Worm (Caenorhabditis elegans) whole organism, L4 larva: Measurements from ENCODE around the gene Y69H2.17.
A peak's percentile ranks its signal among the peaks of the same experiment; 100 is the strongest.

Source experiments
- D1046.2 ChIP-seq: fragments of 200-800 bp; sonication (Bioruptor generic); IDR thresholded peaks from 2 replicates; pipeline ENCODE4 v1.3.6; 2022; ENCODE audit warnings: missing genetic modification characterization, missing compliant biosample characterization
- F26F4.8 ChIP-seq: fragments of 200-800 bp; sonication (Bioruptor generic); conservative IDR thresholded peaks from 2 replicates; pipeline ENCODE4 v1.3.6; 2022; ENCODE audit warnings: missing genetic modification characterization, missing compliant biosample characterization
- F37D6.2 ChIP-seq: sonication (generic microtip); optimal IDR thresholded peaks from 2 replicates; lab custom pipeline; 2016; ENCODE audit warnings: mild to moderate bottlenecking, missing genetic modification characterization, missing compliant biosample characterization
- F49E8.2 ChIP-seq: sonication (generic microtip); optimal IDR thresholded peaks from 2 replicates; lab custom pipeline; 2016; ENCODE audit warnings: missing compliant biosample characterization, mild to moderate bottlenecking, missing genetic modification characterization, borderline replicate concordance
- R02D3.7 ChIP-seq: fragments of 150-350 bp; sonication (generic microtip); optimal IDR thresholded peaks from 3 replicates; lab custom pipeline; 2014; ENCODE audit warnings: missing biosample characterization, missing genetic modification characterization
- T20F7.1 ChIP-seq: fragments of 200-800 bp; sonication (Bioruptor generic); optimal IDR thresholded peaks from 2 replicates; lab custom pipeline; 2018; ENCODE audit warnings: mild to moderate bottlenecking, missing genetic modification characterization, missing compliant biosample characterization
- Y5F2A.4 ChIP-seq: fragments of 200-800 bp; sonication (Bioruptor generic); optimal IDR thresholded peaks from 2 replicates; lab custom pipeline; 2018; ENCODE audit warnings: mild to moderate bottlenecking, missing genetic modification characterization, missing compliant biosample characterization
- aha-1 ChIP-seq: fragments of 150-350 bp; peaks from one replicate; lab custom pipeline; 2014; ENCODE audit warnings: missing biosample characterization, missing genetic modification characterization
- ama-1 ChIP-seq: fragments of 150-350 bp; optimal IDR thresholded peaks from 2 replicates; lab custom pipeline; 2014; ENCODE audit warnings: inconsistent platforms, mixed read lengths
- arid-1 ChIP-seq: fragments of 200-800 bp; sonication (Bioruptor generic); conservative IDR thresholded peaks from 2 replicates; pipeline ENCODE4 v1.3.6; 2022; ENCODE audit warnings: missing genetic modification reagents, missing genetic modification characterization, missing compliant biosample characterization
- attf-4 ChIP-seq: sonication (generic microtip); optimal IDR thresholded peaks from 3 replicates; lab custom pipeline; 2017; ENCODE audit warnings: missing biosample characterization, missing genetic modification characterization
- cey-2 ChIP-seq: sonication (generic microtip); optimal IDR thresholded peaks from 3 replicates; lab custom pipeline; 2017; ENCODE audit warnings: missing genetic modification characterization, mild to moderate bottlenecking, missing compliant biosample characterization, antibody characterized with exemption, borderline replicate concordance; ENCODE audit not compliant: insufficient read depth
- daf-16 ChIP-seq, 3 experiments: sonication (generic microtip); optimal IDR thresholded peaks; 2 replicates each; lab custom pipeline; 2016 to 2017; ENCODE audit warnings: missing genetic modification characterization in 3 of 3, missing genetic modification reagents in 3 of 3, mild to moderate bottlenecking in 2 of 3, missing compliant biosample characterization in 2 of 3, missing biosample characterization in 1 of 3, moderate library complexity in 1 of 3
- daf-19 ChIP-seq: fragments of 200-800 bp; sonication (Bioruptor generic); conservative IDR thresholded peaks from 2 replicates; pipeline ENCODE4 v1.3.6; 2022; ENCODE audit warnings: missing genetic modification characterization, missing compliant biosample characterization
- dmd-9 ChIP-seq: fragments of 200-800 bp; sonication (Bioruptor generic); IDR thresholded peaks from 2 replicates; pipeline ENCODE4 v1.3.6; 2022; ENCODE audit warnings: missing genetic modification reagents, missing genetic modification characterization, missing compliant biosample characterization
- dpl-1 ChIP-seq: fragments of 150-350 bp; optimal IDR thresholded peaks from 2 replicates; lab custom pipeline; 2014; ENCODE audit warnings: missing biosample characterization, missing genetic modification reagents, missing genetic modification characterization
- dve-1 ChIP-seq: sonication (generic microtip); optimal IDR thresholded peaks from 2 replicates; lab custom pipeline; 2017; ENCODE audit warnings: antibody characterized with exemption, mild to moderate bottlenecking, missing genetic modification characterization, missing compliant biosample characterization; ENCODE audit not compliant: insufficient read depth
- egl-27 ChIP-seq: sonication (generic microtip); optimal IDR thresholded peaks from 3 replicates; lab custom pipeline; 2017; ENCODE audit warnings: missing biosample characterization, missing genetic modification reagents, missing genetic modification characterization
- egl-43 ChIP-seq: fragments of 200-800 bp; sonication (Bioruptor generic); IDR thresholded peaks from 2 replicates; pipeline ENCODE4 v1.3.6; 2022; ENCODE audit warnings: missing genetic modification reagents, missing genetic modification characterization, missing compliant biosample characterization
- fkh-10 ChIP-seq: fragments of 150-350 bp; optimal IDR thresholded peaks from 2 replicates; lab custom pipeline; 2014; ENCODE audit warnings: missing biosample characterization, missing genetic modification reagents, missing genetic modification characterization
- hlh-11 ChIP-seq: fragments of 200-800 bp; sonication (Bioruptor generic); optimal IDR thresholded peaks from 2 replicates; lab custom pipeline; 2018; ENCODE audit warnings: mild to moderate bottlenecking, missing genetic modification characterization, missing compliant biosample characterization
- hlh-30 ChIP-seq: sonication (generic microtip); optimal IDR thresholded peaks from 2 replicates; lab custom pipeline; 2017; ENCODE audit warnings: antibody characterized with exemption, mild to moderate bottlenecking, missing genetic modification characterization, missing compliant biosample characterization; ENCODE audit not compliant: insufficient read depth
- hmg-1.1 ChIP-seq: fragments of 200-800 bp; sonication (Bioruptor generic); IDR thresholded peaks from 2 replicates; pipeline ENCODE4 v1.3.6; 2022; ENCODE audit warnings: missing genetic modification reagents, missing genetic modification characterization, missing compliant biosample characterization
- jun-1 ChIP-seq: fragments of 150-350 bp; optimal IDR thresholded peaks from 2 replicates; lab custom pipeline; 2014; ENCODE audit warnings: missing biosample characterization, missing genetic modification reagents, missing genetic modification characterization
- lin-13 ChIP-seq: fragments of 150-350 bp; optimal IDR thresholded peaks from 2 replicates; lab custom pipeline; 2014; ENCODE audit warnings: missing biosample characterization, missing genetic modification reagents, missing genetic modification characterization
- lin-15B ChIP-seq: fragments of 150-350 bp; sonication (generic microtip); optimal IDR thresholded peaks from 3 replicates; lab custom pipeline; 2014; ENCODE audit warnings: missing biosample characterization, missing genetic modification characterization
- lir-3 ChIP-seq: sonication (generic microtip); optimal IDR thresholded peaks from 2 replicates; lab custom pipeline; 2016; ENCODE audit warnings: mild to moderate bottlenecking, missing genetic modification characterization, missing compliant biosample characterization
- madf-9 ChIP-seq: fragments of 200-800 bp; sonication (Bioruptor generic); conservative IDR thresholded peaks from 2 replicates; pipeline ENCODE4 v1.3.6; 2022; ENCODE audit warnings: missing genetic modification reagents, missing genetic modification characterization, missing compliant biosample characterization
- nhr-10 ChIP-seq: fragments of 150-350 bp; optimal IDR thresholded peaks from 2 replicates; lab custom pipeline; 2014; ENCODE audit warnings: missing biosample characterization, missing genetic modification characterization
- nhr-111 ChIP-seq: fragments of 200-800 bp; sonication (Bioruptor generic); optimal IDR thresholded peaks from 2 replicates; lab custom pipeline; 2018; ENCODE audit warnings: mild to moderate bottlenecking, missing genetic modification characterization, missing compliant biosample characterization
- nhr-42 ChIP-seq: fragments of 200-800 bp; sonication (Bioruptor generic); IDR thresholded peaks from 2 replicates; pipeline ENCODE4 v1.3.6; 2022; ENCODE audit warnings: missing genetic modification characterization, missing compliant biosample characterization
- nhr-48 ChIP-seq: sonication (generic microtip); optimal IDR thresholded peaks from 2 replicates; lab custom pipeline; 2016; ENCODE audit warnings: mild to moderate bottlenecking, missing genetic modification characterization, missing compliant biosample characterization
- nhr-6 ChIP-seq: fragments of 150-350 bp; optimal IDR thresholded peaks from 2 replicates; lab custom pipeline; 2014; ENCODE audit warnings: missing biosample characterization, missing genetic modification characterization
- nhr-77 ChIP-seq: fragments of 150-350 bp; optimal IDR thresholded peaks from 2 replicates; lab custom pipeline; 2014; ENCODE audit warnings: missing biosample characterization, missing genetic modification characterization
- php-3 ChIP-seq: fragments of 200-800 bp; sonication (Bioruptor generic); IDR thresholded peaks from 2 replicates; pipeline ENCODE4 v1.3.6; 2022; ENCODE audit warnings: missing genetic modification reagents, missing genetic modification characterization, missing compliant biosample characterization
- pqm-1 ChIP-seq: sonication (generic microtip); optimal IDR thresholded peaks from 2 replicates; lab custom pipeline; 2017; ENCODE audit warnings: missing biosample characterization, missing genetic modification characterization
- saeg-2 ChIP-seq: fragments of 200-800 bp; sonication (Bioruptor generic); IDR thresholded peaks from 2 replicates; pipeline ENCODE4 v1.3.6; 2022; ENCODE audit warnings: missing genetic modification reagents, missing genetic modification characterization, missing compliant biosample characterization
- set-16 ChIP-seq: fragments of 200-800 bp; sonication (Bioruptor generic); IDR thresholded peaks from 2 replicates; pipeline ENCODE4 v1.3.6; 2022; ENCODE audit warnings: missing genetic modification reagents, missing genetic modification characterization, missing compliant biosample characterization
- snpc-4 ChIP-seq: fragments of 150-350 bp; optimal IDR thresholded peaks from 2 replicates; lab custom pipeline; 2014; ENCODE audit warnings: missing biosample characterization, missing genetic modification characterization
- spr-1 ChIP-seq: sonication (generic microtip); optimal IDR thresholded peaks from 2 replicates; lab custom pipeline; 2016; ENCODE audit warnings: mild to moderate bottlenecking, missing genetic modification characterization, missing compliant biosample characterization
- spr-3 ChIP-seq: fragments of 200-800 bp; sonication (Bioruptor generic); optimal IDR thresholded peaks from 2 replicates; lab custom pipeline; 2018; ENCODE audit warnings: mild to moderate bottlenecking, missing genetic modification characterization, missing compliant biosample characterization
- tag-97 ChIP-seq: fragments of 200-800 bp; sonication (Bioruptor generic); IDR thresholded peaks from 2 replicates; pipeline ENCODE4 v1.3.6; 2022; ENCODE audit warnings: missing genetic modification characterization, missing compliant biosample characterization
- tra-1 ChIP-seq: fragments of 200-800 bp; sonication (Bioruptor generic); IDR thresholded peaks from 2 replicates; pipeline ENCODE4 v1.3.6; 2022; ENCODE audit warnings: missing genetic modification reagents, missing genetic modification characterization, missing compliant biosample characterization
- unc-62 ChIP-seq, 3 experiments: fragments of 150-350 bp in 1 of 3; sonication (generic microtip); optimal IDR thresholded peaks in 2 of 3; peaks in 1 of 3; 1 replicate in 1 of 3; 2 replicates in 2 of 3; lab custom pipeline; 2014 to 2017; ENCODE audit warnings: missing biosample characterization in 3 of 3, missing genetic modification characterization in 3 of 3, missing genetic modification reagents in 3 of 3, missing genotype in 1 of 3
- zag-1 ChIP-seq: fragments of 150-350 bp; optimal IDR thresholded peaks from 2 replicates; lab custom pipeline; 2014; ENCODE audit warnings: missing biosample characterization, missing genetic modification characterization
- ztf-11 ChIP-seq: fragments of 150-350 bp; optimal IDR thresholded peaks from 2 replicates; lab custom pipeline; 2014; ENCODE audit warnings: missing biosample characterization, missing genetic modification characterization

Y69H2.17 gene

ce11 chrV:18721873-18722272 lies 37.1 kb downstream of the Y69H2.17 start:
- TF ChIP-seq ama-1 (lab: Kevin White, UChicago): no peak
- no peak for TF ChIP-seq ztf-11 (tag; lab: Kevin White, UChicago)
- peak; percentile 87 for TF ChIP-seq aha-1
- TF ChIP-seq unc-62 (GFP tag; optimal IDR thresholded peaks at IDR 0.05 in 1 of 2; lab: Kevin White, UChicago): peak in 1 of 2 experiments; percentile 93
- no peak for TF ChIP-seq unc-62 (tag; optimal IDR thresholded peaks at IDR 0.05; lab: Kevin White, UChicago)
- TF ChIP-seq egl-27 (tag; lab: Kevin White, UChicago): no peak
- no peak for TF ChIP-seq daf-16 (GFP tag; optimal IDR thresholded peaks at IDR 0.05; lab: Kevin White, UChicago)
- no peak for TF ChIP-seq daf-16 (tag; optimal IDR thresholded peaks at IDR 0.05; lab: Kevin White, UChicago)
- no peak for TF ChIP-seq nhr-6 (tag; lab: Kevin White, UChicago)
- no peak for TF ChIP-seq F26F4.8 (GFP tag; lab: Robert Waterston, UW)

- TF ChIP-seq php-3 (GFP tag; lab: Robert Waterston, UW) (no peak), egl-43 (GFP tag; lab: Robert Waterston, UW) (no peak), T20F7.1 (GFP tag; lab: Kevin White, UChicago) (no peak), dmd-9 (GFP tag; lab: Robert Waterston, UW) (peak; percentile 55; the same call in 1 of the 2 replicates), dve-1 (tag; lab: Kevin White, UChicago) (no peak), set-16 (peak; percentile 59), spr-3 (GFP tag; lab: Kevin White, UChicago) (no peak)
Observed at ce11 chrV:18722510-18723299, 38.0 kb downstream of the Y69H2.17 start.

- TF ChIP-seq Y5F2A.4 (GFP tag; lab: Kevin White, UChicago) (no peak), pqm-1 (tag; lab: Kevin White, UChicago) (no peak), D1046.2 (GFP tag; lab: Robert Waterston, UW) (no peak), F37D6.2 (peak; percentile 82), T20F7.1 (GFP tag; lab: Kevin White, UChicago) (no peak), nhr-42 (GFP tag; lab: Robert Waterston, UW) (no peak), F49E8.2 (no peak), hmg-1.1 (GFP tag; lab: Robert Waterston, UW) (peak; percentile 57), tra-1 (GFP tag; lab: Robert Waterston, UW) (no peak), lin-15B (no peak), lin-13 (GFP tag; lab: Kevin White, UChicago) (peak; percentile 64), attf-4 (tag; lab: Kevin White, UChicago) (peak; percentile 24), fkh-10 (GFP tag; lab: Kevin White, UChicago) (peak; percentile 33), R02D3.7 (tag; lab: Kevin White, UChicago) (no peak), zag-1 (tag; lab: Kevin White, UChicago) (no peak), tag-97 (GFP tag; lab: Robert Waterston, UW) (no peak), hlh-30 (tag; lab: Kevin White, UChicago) (peak; percentile 80), spr-1 (tag; lab: Kevin White, UChicago) (no peak), hlh-11 (tag; lab: Kevin White, UChicago) (no peak), nhr-10 (tag; lab: Kevin White, UChicago) (no peak), nhr-77 (tag; lab: Kevin White, UChicago) (peak; percentile 72), nhr-111 (no peak), daf-19 (GFP tag; lab: Robert Waterston, UW) (no peak), dpl-1 (GFP tag; lab: Kevin White, UChicago) (peak; percentile 65), saeg-2 (no peak), nhr-48 (tag; lab: Kevin White, UChicago) (no peak), arid-1 (GFP tag; lab: Robert Waterston, UW) (no peak), cey-2 (tag; lab: Kevin White, UChicago) (no peak), jun-1 (peak; percentile 28), snpc-4 (tag; lab: Kevin White, UChicago) (peak; percentile 47), lir-3 (tag; lab: Kevin White, UChicago) (no peak), spr-3 (GFP tag; lab: Kevin White, UChicago) (no peak), madf-9 (GFP tag; lab: Robert Waterston, UW) (no peak)
Observed at ce11 chrV:18723604-18724003, 38.9 kb downstream of the Y69H2.17 start.
